Worm (Caenorhabditis elegans): ENCODE data around the gene F59B10.3.

Gene F59B10.3

DNA sequence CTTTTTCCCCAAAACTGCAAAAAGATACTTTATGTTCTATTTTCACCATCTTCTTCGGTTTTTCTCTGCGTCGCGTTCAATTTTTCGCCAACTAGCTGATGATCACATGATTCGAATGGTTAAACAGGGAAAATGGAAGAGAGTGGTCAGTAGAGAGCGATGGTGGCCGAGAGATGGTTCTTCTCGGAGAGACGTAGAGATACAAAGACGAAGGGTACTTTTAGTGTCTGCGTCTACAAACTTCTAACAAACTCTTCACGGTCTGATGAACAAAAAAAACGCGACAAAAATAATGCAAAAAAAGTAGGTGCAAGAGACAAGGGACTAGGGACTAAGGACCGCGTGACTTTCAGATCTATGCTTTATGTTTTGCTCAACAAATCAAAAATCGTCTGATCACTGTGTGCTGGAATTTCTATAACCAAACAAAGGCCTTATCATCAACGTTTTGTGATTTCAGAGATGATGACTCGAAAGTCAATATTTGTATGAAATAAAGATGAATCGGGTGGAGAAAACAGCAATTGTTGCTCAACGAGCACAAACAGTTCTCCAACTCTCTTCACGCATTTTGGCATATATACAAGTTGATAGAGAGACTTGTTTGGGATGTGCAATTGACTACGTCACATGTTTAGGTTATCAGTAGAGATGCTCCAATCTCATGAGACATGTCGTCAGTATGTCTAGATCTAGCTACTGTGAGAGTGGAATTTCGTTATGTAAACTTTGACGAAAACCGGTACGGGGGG is 41.8 kb downstream of the F59B10.3 start (continued):
- TF ChIP-seq F37B4.10 (GFP tag; IDR thresholded peaks at IDR 0.05), result no peak
- TF ChIP-seq madf-10 (tag; optimal IDR thresholded peaks at IDR 0.05), result peak; percentile 67
- no peak for TF ChIP-seq tbx-9 (tag; optimal IDR thresholded peaks at IDR 0.05; ENCODE audit: borderline replicate concordance)
- no peak for TF ChIP-seq snpc-4 (GFP tag; optimal IDR thresholded peaks at IDR 0.05)
- TF ChIP-seq snpc-4 (tag; optimal IDR thresholded peaks at IDR 0.05), result peak in 3 of 4 experiments; percentile 16 to 53 (median 52)
- no peak for TF ChIP-seq ceh-100 (GFP tag; IDR thresholded peaks at IDR 0.05)
- no peak for TF ChIP-seq nhr-179 (tag; optimal IDR thresholded peaks at IDR 0.05)
- TF ChIP-seq tlf-1 (GFP tag; optimal IDR thresholded peaks at IDR 0.05), result peak; percentile 68
- TF ChIP-seq snpc-1.1 (tag; optimal IDR thresholded peaks at IDR 0.05; ENCODE audit: insufficient read depth), result peak; percentile 5
- peak; percentile 54 for TF ChIP-seq nhr-80 (tag; optimal IDR thresholded peaks at IDR 0.05)
- TF ChIP-seq ztf-3 (GFP tag; optimal IDR thresholded peaks at IDR 0.05), result peak; percentile 21
- TF ChIP-seq F57A8.1 (GFP tag; optimal IDR thresholded peaks at IDR 0.05), result no peak
- TF ChIP-seq tbp1 (GFP tag; optimal IDR thresholded peaks at IDR 0.05), result peak; percentile 52
- peak; percentile 90 for TF ChIP-seq K12H6.12 (tag; optimal IDR thresholded peaks at IDR 0.05)
- TF ChIP-seq athp-1 (tag; optimal IDR thresholded peaks at IDR 0.05), result peak; percentile 69
- TF ChIP-seq zfh-2 (GFP tag; conservative IDR thresholded peaks at IDR 0.05), result peak; percentile 71
- peak; percentile 69 for TF ChIP-seq mcd-1 (GFP tag; IDR thresholded peaks at IDR 0.05)
- no peak for TF ChIP-seq hrde-1 (tag; optimal IDR thresholded peaks at IDR 0.05; ENCODE audit: borderline replicate concordance)
- TF ChIP-seq F55B11.4 (tag; optimal IDR thresholded peaks at IDR 0.05; ENCODE audit: borderline replicate concordance, insufficient read depth), result no peak
- no peak for TF ChIP-seq C17E4.6 (GFP tag; IDR thresholded peaks at IDR 0.05)
- TF ChIP-seq Y56A3A.18 (GFP tag; IDR thresholded peaks at IDR 0.05), result no peak
- no peak for TF ChIP-seq ama-1 (optimal IDR thresholded peaks at IDR 0.05)
- TF ChIP-seq ama-1 (GFP tag; optimal IDR thresholded peaks at IDR 0.05), result peak in 1 of 2 experiments; percentile 12
- peak; percentile 18 for TF ChIP-seq ZK185.1 (tag; optimal IDR thresholded peaks at IDR 0.05; ENCODE audit: poor library complexity, severe bottlenecking)
- no peak for TF ChIP-seq mel-28 (tag; optimal IDR thresholded peaks at IDR 0.05; ENCODE audit: borderline replicate concordance)
- TF ChIP-seq unc-130 (GFP tag; optimal IDR thresholded peaks at IDR 0.05), result no peak
- TF ChIP-seq B0336.3 (GFP tag; IDR thresholded peaks at IDR 0.05), result peak; percentile 80; the same call in 1 of the 2 replicates
- no peak for TF ChIP-seq F57C9.4 (tag; optimal IDR thresholded peaks at IDR 0.05)
- no peak for TF ChIP-seq rpc-1 (optimal IDR thresholded peaks at IDR 0.05)
- no peak for TF ChIP-seq rpc-1 (tag; optimal IDR thresholded peaks at IDR 0.05)

ce11 chrII:10553377-10554045 is 43.2 kb downstream of the F59B10.3 start:
- no peak for TF ChIP-seq K12H6.12 (tag; optimal IDR thresholded peaks at IDR 0.05)
- TF ChIP-seq attf-5 (GFP tag; optimal IDR thresholded peaks at IDR 0.05), result no peak
- no peak for TF ChIP-seq lin-35 (GFP tag; optimal IDR thresholded peaks at IDR 0.05)
- TF ChIP-seq gei-17 (GFP tag; optimal IDR thresholded peaks at IDR 0.05), result no peak
- TF ChIP-seq ccch-3 (GFP tag; optimal IDR thresholded peaks at IDR 0.05), result no peak
- TF ChIP-seq Y56A3A.18 (GFP tag; IDR thresholded peaks at IDR 0.05), result peak; percentile 7; the same call in 1 of the 2 replicates
- TF ChIP-seq F39B2.1 (GFP tag; IDR thresholded peaks at IDR 0.05), result 0 out of 2 replicates have a peak, but pooled peaks have one; percentile 40
- no peak for TF ChIP-seq Y53G8AR.9 (GFP tag; conservative IDR thresholded peaks at IDR 0.05)
- TF ChIP-seq repo-1 (tag; optimal IDR thresholded peaks at IDR 0.05), result peak; percentile 49
- no peak for TF ChIP-seq B0019.2 (GFP tag; conservative IDR thresholded peaks at IDR 0.05)
- TF ChIP-seq hmg-20 (GFP tag; IDR thresholded peaks at IDR 0.05), result no peak
- no peak for TF ChIP-seq ceh-27 (GFP tag; optimal IDR thresholded peaks at IDR 0.05)
- no peak for TF ChIP-seq nfya-2 (GFP tag; IDR thresholded peaks at IDR 0.05)
- TF ChIP-seq B0336.3 (GFP tag; IDR thresholded peaks at IDR 0.05), result peak; percentile 22; the same call in 1 of the 2 replicates
- peak in 1 of 2 experiments; percentile 31 for TF ChIP-seq let-607 (tag; optimal IDR thresholded peaks at IDR 0.05)
- no peak for TF ChIP-seq F22D6.2 (tag; optimal IDR thresholded peaks at IDR 0.05)
- no peak for TF ChIP-seq C06A6.2 (GFP tag; conservative IDR thresholded peaks at IDR 0.05)
- TF ChIP-seq ama-1 (optimal IDR thresholded peaks at IDR 0.05), result peak; percentile 46
- TF ChIP-seq ama-1 (GFP tag; optimal IDR thresholded peaks at IDR 0.05), result no peak
- TF ChIP-seq mcd-1 (GFP tag; IDR thresholded peaks at IDR 0.05), result peak; percentile 20; the same call in 1 of the 2 replicates
- peak; percentile 65 for TF ChIP-seq atf-7 (tag; optimal IDR thresholded peaks at IDR 0.05)
- 0 out of 2 replicates have a peak, but pooled peaks have one; percentile 9 for TF ChIP-seq zfh-2 (GFP tag; conservative IDR thresholded peaks at IDR 0.05)
